Fruit fly (Drosophila melanogaster) whole organism, pupa: ENCODE data around the gene CG14933.

Experiments
- CG10348 ChIP-seq: fragments of 200-800 bp; sonication (Bioruptor generic); IDR thresholded peaks from 2 replicates; pipeline ENCODE4 v1.3.6; 2022; ENCODE audit warnings: missing biosample characterization, missing genetic modification characterization
- CG12605 ChIP-seq: fragments of 200-800 bp; sonication (Bioruptor generic); IDR thresholded peaks from 2 replicates; pipeline ENCODE4 v1.3.6; 2022; ENCODE audit warnings: missing biosample characterization, missing genetic modification characterization
- CG13204 ChIP-seq: fragments of 200-800 bp; sonication (Bioruptor generic); optimal IDR thresholded peaks from 2 replicates; lab custom pipeline; 2018; ENCODE audit warnings: missing biosample characterization, mild to moderate bottlenecking, missing genetic modification characterization, moderate library complexity
- CG14655 ChIP-seq: fragments of 200-800 bp; sonication (Bioruptor generic); optimal IDR thresholded peaks from 3 replicates; lab custom pipeline; 2017; ENCODE audit warnings: mild to moderate bottlenecking, missing biosample characterization, missing genetic modification reagents, missing genetic modification characterization
- CG15710 ChIP-seq: fragments of 200-800 bp; sonication (Bioruptor generic); optimal IDR thresholded peaks from 2 replicates; lab custom pipeline; 2018; ENCODE audit warnings: missing biosample characterization, mild to moderate bottlenecking, missing genetic modification characterization, moderate library complexity
- CG17806 ChIP-seq: fragments of 200-800 bp; sonication (Bioruptor generic); optimal IDR thresholded peaks from 2 replicates; lab custom pipeline; 2018; ENCODE audit warnings: missing biosample characterization, mild to moderate bottlenecking, missing genetic modification characterization, moderate library complexity
- CG32121 ChIP-seq: fragments of 200-800 bp; sonication (Bioruptor generic); IDR thresholded peaks from 2 replicates; pipeline ENCODE4 v1.3.6; 2022; ENCODE audit warnings: missing biosample characterization, missing genetic modification characterization
- CG34367 ChIP-seq: fragments of 200-800 bp; sonication (Bioruptor generic); optimal IDR thresholded peaks from 2 replicates; lab custom pipeline; 2018; ENCODE audit warnings: missing biosample characterization, mild to moderate bottlenecking, missing genetic modification characterization
- CG4496 ChIP-seq: fragments of 200-800 bp; sonication (Bioruptor generic); IDR thresholded peaks from 3 replicates; pipeline ENCODE4 v1.3.6; 2022; ENCODE audit warnings: missing biosample characterization, missing genetic modification characterization
- CG8159 ChIP-seq: fragments of 200-800 bp; sonication (Bioruptor generic); optimal IDR thresholded peaks from 3 replicates; lab custom pipeline; 2018; ENCODE audit warnings: missing biosample characterization, mild to moderate bottlenecking, missing genetic modification characterization, moderate library complexity
- CG8301 ChIP-seq: fragments of 200-800 bp; sonication (Bioruptor generic); optimal IDR thresholded peaks from 2 replicates; lab custom pipeline; 2018; ENCODE audit warnings: missing biosample characterization, mild to moderate bottlenecking, missing genetic modification characterization
- CG9948 ChIP-seq: fragments of 200-800 bp; sonication (Bioruptor generic); optimal IDR thresholded peaks from 2 replicates; lab custom pipeline; 2018; ENCODE audit warnings: missing biosample characterization, mild to moderate bottlenecking, missing genetic modification characterization, moderate library complexity
- D1 ChIP-seq: fragments of 200-800 bp; sonication (Bioruptor generic); optimal IDR thresholded peaks from 2 replicates; lab custom pipeline; 2018; ENCODE audit warnings: missing biosample characterization, mild to moderate bottlenecking, missing genetic modification characterization, moderate library complexity
- EcR ChIP-seq: fragments of 200-800 bp; sonication (Bioruptor generic); optimal IDR thresholded peaks from 3 replicates; lab custom pipeline; 2019; ENCODE audit warnings: missing biosample characterization, missing genetic modification characterization, mild to moderate bottlenecking, moderate library complexity, missing genetic modification reagents
- Ets98B ChIP-seq: fragments of 200-800 bp; sonication (Bioruptor generic); IDR thresholded peaks from 2 replicates; pipeline ENCODE4 v1.3.6; 2022; ENCODE audit warnings: missing biosample characterization, missing genetic modification characterization
- Pif1A ChIP-seq: fragments of 200-800 bp; sonication (Bioruptor generic); optimal IDR thresholded peaks from 3 replicates; lab custom pipeline; 2016; ENCODE audit warnings: missing biosample characterization, missing genetic modification characterization
- Pif1B ChIP-seq: fragments of 200-800 bp; sonication (Bioruptor generic); optimal IDR thresholded peaks from 3 replicates; lab custom pipeline; 2016; ENCODE audit warnings: missing biosample characterization, missing genetic modification characterization
- Snoo ChIP-seq: fragments of 200-800 bp; sonication (Bioruptor generic); optimal IDR thresholded peaks from 3 replicates; lab custom pipeline; 2017; ENCODE audit warnings: missing biosample characterization, mild to moderate bottlenecking, missing genetic modification characterization, inconsistent platforms
- fd96Ca ChIP-seq: fragments of 200-800 bp; sonication (Bioruptor generic); IDR thresholded peaks from 3 replicates; pipeline ENCODE4 v1.3.6; 2022; ENCODE audit warnings: missing biosample characterization, missing genetic modification characterization
- gl ChIP-seq: fragments of 200-800 bp; sonication (Bioruptor generic); optimal IDR thresholded peaks from 2 replicates; lab custom pipeline; 2018; ENCODE audit warnings: missing biosample characterization, mild to moderate bottlenecking, missing genetic modification characterization
- rn ChIP-seq: fragments of 200-800 bp; sonication (Bioruptor generic); IDR thresholded peaks from 2 replicates; pipeline ENCODE4 v1.3.6; 2022; ENCODE audit warnings: missing biosample characterization, missing genetic modification characterization

CG14933 gene

dm6 chr2L:11808702-11809583, 33.7 kb upstream of the CG14933 start, which contains the start of gene crol:
Gene crol, minus strand, starts transcription at chr2L:11809438.
- TF ChIP-seq Ets98B (GFP tag; lab: Robert Waterston, UW) (peak; percentile 19; the same call in 1 of the 2 replicates), CG9948 (tag; lab: Kevin White, UChicago) (no peak), CG12605 (peak; percentile 54), CG32121 (GFP tag; lab: Robert Waterston, UW) (peak; percentile 34; the same call in 1 of the 2 replicates), gl (no peak), CG15710 (tag; lab: Kevin White, UChicago) (no peak), fd96Ca (GFP tag; lab: Robert Waterston, UW) (peak; percentile 64; the same call in 1 of the 3 replicates), EcR (GFP tag; lab: Kevin White, UChicago) (peak; percentile 9), CG8159 (no peak), D1 (tag; lab: Kevin White, UChicago) (peak; percentile 39), Snoo (no peak), CG13204 (GFP tag; lab: Kevin White, UChicago) (peak; percentile 84), CG10348 (GFP tag; lab: Robert Waterston, UW) (no peak), Pif1B (GFP tag; lab: Kevin White, UChicago) (no peak), CG4496 (GFP tag; lab: Robert Waterston, UW) (peak; percentile 48; the same call in 1 of the 3 replicates)

dm6 chr2L:11809823-11810222, 32.8 kb upstream of the CG14933 start:
- no peak for TF ChIP-seq D1 (tag; lab: Kevin White, UChicago)
- TF ChIP-seq CG12605: no peak
- TF ChIP-seq CG32121 (GFP tag; lab: Robert Waterston, UW): no peak
- TF ChIP-seq CG10348 (GFP tag; lab: Robert Waterston, UW): no peak
- no peak for TF ChIP-seq CG8159
- no peak for TF ChIP-seq Pif1A (GFP tag; lab: Kevin White, UChicago)
- TF ChIP-seq CG17806 (tag; lab: Kevin White, UChicago): no peak

dm6 chr2L:11812781-11813664, 29.6 kb upstream of the CG14933 start:
- TF ChIP-seq Pif1A (GFP tag; lab: Kevin White, UChicago) (no peak), CG8301 (tag; lab: Kevin White, UChicago) (peak; percentile 18), gl (no peak), CG13204 (GFP tag; lab: Kevin White, UChicago) (no peak), fd96Ca (GFP tag; lab: Robert Waterston, UW) (no peak), CG17806 (tag; lab: Kevin White, UChicago) (no peak), rn (no peak), CG34367 (tag; lab: Kevin White, UChicago) (no peak), CG14655 (peak; percentile 26), CG10348 (GFP tag; lab: Robert Waterston, UW) (no peak), CG32121 (GFP tag; lab: Robert Waterston, UW) (0 out of 2 replicates have a peak, but pooled peaks have one; percentile 13), CG8159 (no peak), Pif1B (GFP tag; lab: Kevin White, UChicago) (no peak), CG9948 (tag; lab: Kevin White, UChicago) (no peak), Ets98B (GFP tag; lab: Robert Waterston, UW) (no peak), CG4496 (GFP tag; lab: Robert Waterston, UW) (no peak), Snoo (no peak), CG12605 (no peak), CG15710 (tag; lab: Kevin White, UChicago) (no peak), D1 (tag; lab: Kevin White, UChicago) (no peak), EcR (GFP tag; lab: Kevin White, UChicago) (no peak)
- TF ChIP-seq, all 21 proteins: peak for 3

- peak; percentile 1 for TF ChIP-seq CG8159
- TF ChIP-seq Snoo: no peak
Observed at dm6 chr2L:11813665-11814087, 29.0 kb upstream of the CG14933 start, which contains the start of gene CycY. Gene CycY, minus strand, starts transcription at chr2L:11813780.

- TF ChIP-seq CG12605: peak; percentile 62
- peak; percentile 43 for TF ChIP-seq Ets98B (GFP tag; lab: Robert Waterston, UW)
- no peak for TF ChIP-seq CG10348 (GFP tag; lab: Robert Waterston, UW)
- TF ChIP-seq CG14655: peak; percentile 61
- peak; percentile 88 for TF ChIP-seq CG4496 (GFP tag; lab: Robert Waterston, UW)
- TF ChIP-seq gl: peak; percentile 48
- TF ChIP-seq D1 (tag; lab: Kevin White, UChicago): no peak
- TF ChIP-seq CG15710 (tag; lab: Kevin White, UChicago): peak; percentile 30
- peak; percentile 43 for TF ChIP-seq CG8301 (tag; lab: Kevin White, UChicago)
- TF ChIP-seq Pif1A (GFP tag; lab: Kevin White, UChicago): peak; percentile 72
- peak; percentile 19 for TF ChIP-seq Pif1B (GFP tag; lab: Kevin White, UChicago)
- peak; percentile 30 for TF ChIP-seq CG8159
- no peak for TF ChIP-seq EcR (GFP tag; lab: Kevin White, UChicago)
- no peak for TF ChIP-seq CG13204 (GFP tag; lab: Kevin White, UChicago)
- peak; percentile 54 for TF ChIP-seq CG34367 (tag; lab: Kevin White, UChicago)
- peak; percentile 58; the same call in 2 of the 3 replicates for TF ChIP-seq fd96Ca (GFP tag; lab: Robert Waterston, UW)
- no peak for TF ChIP-seq CG9948 (tag; lab: Kevin White, UChicago)
- peak; percentile 40; the same call in 1 of the 2 replicates for TF ChIP-seq rn
- peak; percentile 51 for TF ChIP-seq CG32121 (GFP tag; lab: Robert Waterston, UW)
- no peak for TF ChIP-seq Snoo
- peak; percentile 23 for TF ChIP-seq CG17806 (tag; lab: Kevin White, UChicago)
- TF ChIP-seq, all 21 proteins: peak for 15
Observed at dm6 chr2L:11816376-11816775, 26.3 kb upstream of the CG14933 start.
